Worm (Caenorhabditis elegans): ENCODE measurements around the gene F55H2.5.

ce11 chrIII:9488431-9488830 is 22.8 kb upstream of the F55H2.5 start, which contains the start of gene nlp-36:
- no peak for TF ChIP-seq snpc-1.3 (tag; optimal IDR thresholded peaks at IDR 0.05; ENCODE audit: insufficient read depth)
- no peak for TF ChIP-seq aptf-2 (GFP tag; conservative IDR thresholded peaks at IDR 0.05)
- no peak for TF ChIP-seq hrde-1 (tag; optimal IDR thresholded peaks at IDR 0.05; ENCODE audit: borderline replicate concordance)
- no peak for TF ChIP-seq unc-62 (GFP tag; optimal IDR thresholded peaks at IDR 0.05)
- no peak for TF ChIP-seq ets-4 (GFP tag; optimal IDR thresholded peaks at IDR 0.05)
- no peak for TF ChIP-seq pha-4 (tag; optimal IDR thresholded peaks at IDR 0.05)
- no peak for TF ChIP-seq Y79H2A.3 (GFP tag; conservative IDR thresholded peaks at IDR 0.05)
- no peak for TF ChIP-seq ztf-26 (tag; optimal IDR thresholded peaks at IDR 0.05)
- TF ChIP-seq snpc-4 (GFP tag; optimal IDR thresholded peaks at IDR 0.05): no peak
- no peak for TF ChIP-seq snpc-4 (tag; optimal IDR thresholded peaks at IDR 0.05)
- TF ChIP-seq madf-8 (GFP tag; conservative IDR thresholded peaks at IDR 0.05): no peak
- no peak for TF ChIP-seq tbp1 (GFP tag; optimal IDR thresholded peaks at IDR 0.05)
- TF ChIP-seq hlh-26 (GFP tag; conservative IDR thresholded peaks at IDR 0.05): no peak
- TF ChIP-seq athp-1 (tag; optimal IDR thresholded peaks at IDR 0.05): no peak
- no peak for TF ChIP-seq C06A6.2 (GFP tag; conservative IDR thresholded peaks at IDR 0.05)

Measured in whole organism, young adult.